Worm (Caenorhabditis elegans) whole organism, L3 larva: ENCODE measurements around the gene nol-56.

Experiments used
- elt-1 ChIP-seq: fragments of 150-350 bp; optimal IDR thresholded peaks from 2 replicates; lab custom pipeline; 2014; ENCODE audit warnings: missing biosample characterization, missing genetic modification characterization
- eor-1 ChIP-seq, 2 experiments: fragments of 150-350 bp; optimal IDR thresholded peaks; 2 replicates each; lab custom pipeline; 2014 to 2018; ENCODE audit warnings: missing biosample characterization in 2 of 2, missing genetic modification characterization in 2 of 2
- lin-39 ChIP-seq: fragments of 150-350 bp; optimal IDR thresholded peaks from 2 replicates; lab custom pipeline; 2018; ENCODE audit warnings: missing biosample characterization, missing genetic modification reagents, missing genetic modification characterization
- mdl-1 ChIP-seq: fragments of 150-350 bp; optimal IDR thresholded peaks from 2 replicates; lab custom pipeline; 2014; ENCODE audit warnings: missing biosample characterization, missing genetic modification characterization
- nhr-11 ChIP-seq: fragments of 150-350 bp; optimal IDR thresholded peaks from 2 replicates; lab custom pipeline; 2014; ENCODE audit warnings: missing biosample characterization, missing genetic modification characterization
- nhr-28 ChIP-seq: fragments of 150-350 bp; optimal IDR thresholded peaks from 2 replicates; lab custom pipeline; 2014; ENCODE audit warnings: missing biosample characterization, missing genetic modification characterization
- pha-4 ChIP-seq: fragments of 150-350 bp; optimal IDR thresholded peaks from 2 replicates; lab custom pipeline; 2014; ENCODE audit warnings: missing biosample characterization, missing genetic modification reagents, missing genetic modification characterization
- skn-1 ChIP-seq: fragments of 150-350 bp; optimal IDR thresholded peaks from 2 replicates; lab custom pipeline; 2014; ENCODE audit warnings: missing biosample characterization, missing genetic modification characterization
- snpc-4 ChIP-seq: fragments of 150-350 bp; optimal IDR thresholded peaks from 2 replicates; lab custom pipeline; 2014; ENCODE audit warnings: missing biosample characterization, missing genetic modification characterization
- unc-62 ChIP-seq: fragments of 150-350 bp; sonication (generic microtip); optimal IDR thresholded peaks from 4 replicates; lab custom pipeline; 2014; ENCODE audit warnings: missing biosample characterization, missing genetic modification reagents, missing genetic modification characterization
- ztf-11 ChIP-seq: fragments of 150-350 bp; optimal IDR thresholded peaks from 2 replicates; lab custom pipeline; 2014; ENCODE audit warnings: missing biosample characterization, missing genetic modification characterization

- no peak for TF ChIP-seq snpc-4
- no peak for TF ChIP-seq eor-1 (tag; optimal IDR thresholded peaks at IDR 0.05; lab: Kevin White, UChicago)
- peak; percentile 74 for TF ChIP-seq pha-4 (tag; lab: Kevin White, UChicago)
- no peak for TF ChIP-seq elt-1
- TF ChIP-seq nhr-11 (tag; lab: Kevin White, UChicago) = no peak
- no peak for TF ChIP-seq skn-1 (tag; lab: Kevin White, UChicago)
- TF ChIP-seq mdl-1 (tag; lab: Kevin White, UChicago) = no peak
- TF ChIP-seq lin-39 = no peak
- TF ChIP-seq unc-62 = no peak
- no peak for TF ChIP-seq ztf-11 (tag; lab: Kevin White, UChicago)
- TF ChIP-seq nhr-28 (tag; lab: Kevin White, UChicago) = no peak
These were observed 24.7 kb downstream of the nol-56 start for ce11 chrV:10328080-10328479.
